Worm (Caenorhabditis elegans): Measurements from ENCODE around the gene dpr-1.

- TF ChIP-seq hlh-26 (GFP tag; conservative IDR thresholded peaks at IDR 0.05) (no peak), B0336.3 (GFP tag; IDR thresholded peaks at IDR 0.05) (no peak), repo-1 (tag; optimal IDR thresholded peaks at IDR 0.05) (no peak)
Observed at ce11 chrV:13949010-13949409, 7.0 kb upstream of the dpr-1 start, which contains the start of gene R10D12.6.
